Fruit fly (Drosophila melanogaster) whole organism, wandering third instar larva: Measurements from ENCODE around the gene CG42526.

Experiments
- Abd-B ChIP-seq: fragments of >200 bp; optimal IDR thresholded peaks from 2 replicates; lab custom pipeline; 2017; ENCODE audit warnings: missing biosample characterization, missing genetic modification characterization
- CG32264 ChIP-seq: fragments of 200-800 bp; sonication (Bioruptor generic); optimal IDR thresholded peaks from 2 replicates; lab custom pipeline; 2016; ENCODE audit warnings: missing biosample characterization, missing genetic modification characterization
- CrebA ChIP-seq: fragments of 200-800 bp; sonication (Bioruptor generic); optimal IDR thresholded peaks from 2 replicates; lab custom pipeline; 2016; ENCODE audit warnings: missing biosample characterization, mild to moderate bottlenecking, missing genetic modification characterization, borderline replicate concordance
- Dfd ChIP-seq: fragments of >200 bp; optimal IDR thresholded peaks from 2 replicates; lab custom pipeline; 2017; ENCODE audit warnings: missing biosample characterization, missing genetic modification characterization
- Dif ChIP-seq: fragments of 200-275, 200-300 bp; sonication (Bioruptor generic); optimal IDR thresholded peaks from 2 replicates; lab custom pipeline; 2018; ENCODE audit warnings: missing biosample characterization, missing genetic modification characterization; ENCODE audit not compliant: partially characterized antibody
- Hnf4 ChIP-seq: fragments of 200-800 bp; sonication (Bioruptor generic); optimal IDR thresholded peaks from 2 replicates; lab custom pipeline; 2016; ENCODE audit warnings: missing biosample characterization, mild to moderate bottlenecking, missing genetic modification characterization
- Hr78 ChIP-seq: fragments of >200 bp; optimal IDR thresholded peaks from 2 replicates; lab custom pipeline; 2017; ENCODE audit warnings: missing biosample characterization, missing genetic modification characterization
- Jra ChIP-seq: sonication (Bioruptor generic); optimal IDR thresholded peaks from 2 replicates; lab custom pipeline; 2016; ENCODE audit warnings: missing biosample characterization, missing genetic modification characterization
- Mio ChIP-seq: sonication (Bioruptor generic); optimal IDR thresholded peaks from 2 replicates; lab custom pipeline; 2016; ENCODE audit warnings: missing biosample characterization, missing genetic modification characterization
- Myc ChIP-seq: fragments of >200 bp; optimal IDR thresholded peaks from 2 replicates; lab custom pipeline; 2017
- N ChIP-seq: fragments of >200 bp; optimal IDR thresholded peaks from 2 replicates; lab custom pipeline; 2018; ENCODE audit warnings: missing biosample characterization, missing external identifiers, missing genetic modification characterization
- OdsH ChIP-seq: fragments of 200-800 bp; sonication (Bioruptor generic); optimal IDR thresholded peaks from 2 replicates; lab custom pipeline; 2016; ENCODE audit warnings: missing biosample characterization, mild to moderate bottlenecking, missing genetic modification characterization
- Rel ChIP-seq, 2 experiments: fragments of 200-800 bp; sonication (Bioruptor generic) in 1 of 2; optimal IDR thresholded peaks; 2 replicates in 1 of 2; 3 replicates in 1 of 2; lab custom pipeline; 2016 to 2019; ENCODE audit warnings: mild to moderate bottlenecking in 2 of 2, missing biosample characterization in 2 of 2, missing genetic modification characterization in 2 of 2, moderate library complexity in 1 of 2
- Sp1 ChIP-seq: fragments of 200-800 bp; sonication (Bioruptor generic); optimal IDR thresholded peaks from 3 replicates; lab custom pipeline; 2019; ENCODE audit warnings: missing biosample characterization, mild to moderate bottlenecking, missing genetic modification characterization, moderate library complexity
- Vsx2 ChIP-seq: fragments of 200-300, 225-300 bp; sonication (Bioruptor generic); optimal IDR thresholded peaks from 2 replicates; lab custom pipeline; 2018; ENCODE audit warnings: missing biosample characterization, missing genetic modification characterization; ENCODE audit not compliant: partially characterized antibody
- dl ChIP-seq, 2 experiments: fragments of 175-275, 200-275 bp in 1 of 2; fragments of 200-275 bp in 1 of 2; sonication (Bioruptor generic); optimal IDR thresholded peaks; lab custom pipeline; 2018; ENCODE audit warnings: mild to moderate bottlenecking in 2 of 2, missing biosample characterization in 2 of 2, missing genetic modification characterization in 2 of 2, moderate library complexity in 2 of 2; ENCODE audit not compliant: partially characterized antibody in 2 of 2, insufficient read depth in 1 of 2
- ey ChIP-seq: fragments of 200-800 bp; sonication (Bioruptor generic); optimal IDR thresholded peaks from 2 replicates; lab custom pipeline; 2016; ENCODE audit warnings: missing biosample characterization, missing genetic modification characterization
- foxo ChIP-seq, 2 experiments: fragments of 200-800 bp; sonication (Bioruptor generic); optimal IDR thresholded peaks; 2 replicates in 1 of 2; 3 replicates in 1 of 2; lab custom pipeline; 2016 to 2017; ENCODE audit warnings: missing biosample characterization in 2 of 2, missing genetic modification characterization in 2 of 2
- fru ChIP-seq: fragments of 200-800 bp; sonication (Bioruptor generic); optimal IDR thresholded peaks from 3 replicates; lab custom pipeline; 2016; ENCODE audit warnings: missing biosample characterization, mild to moderate bottlenecking, missing genetic modification characterization
- h ChIP-seq: fragments of 200-800 bp; sonication (Bioruptor generic); optimal IDR thresholded peaks from 3 replicates; lab custom pipeline; 2016; ENCODE audit warnings: missing biosample characterization, mild to moderate bottlenecking, missing genetic modification characterization
- pan ChIP-seq: fragments of >200 bp; optimal IDR thresholded peaks from 2 replicates; lab custom pipeline; 2017
- psq ChIP-seq: fragments of 200-800 bp; sonication (Bioruptor generic); optimal IDR thresholded peaks from 3 replicates; lab custom pipeline; 2017; ENCODE audit warnings: missing biosample characterization, mild to moderate bottlenecking, missing genetic modification characterization, moderate library complexity
- rgr ChIP-seq: fragments of 200-800 bp; sonication (Bioruptor generic); optimal IDR thresholded peaks from 3 replicates; lab custom pipeline; 2016; ENCODE audit warnings: missing biosample characterization, mild to moderate bottlenecking, missing genetic modification characterization
- sage ChIP-seq: fragments of 200-800 bp; sonication (Bioruptor generic); optimal IDR thresholded peaks from 2 replicates; lab custom pipeline; 2016; ENCODE audit warnings: missing biosample characterization, mild to moderate bottlenecking, missing genetic modification characterization
- sv ChIP-seq: fragments of 200-800 bp; sonication (Bioruptor generic); optimal IDR thresholded peaks from 3 replicates; lab custom pipeline; 2016; ENCODE audit warnings: missing biosample characterization, missing genetic modification characterization
- tai ChIP-seq: sonication (Bioruptor generic); optimal IDR thresholded peaks from 2 replicates; lab custom pipeline; 2016; ENCODE audit warnings: missing biosample characterization, missing genetic modification characterization
- usp ChIP-seq: fragments of >200 bp; optimal IDR thresholded peaks from 2 replicates; lab custom pipeline; 2017; ENCODE audit warnings: missing biosample characterization, missing genetic modification characterization
- woc ChIP-seq: sonication (Bioruptor generic); optimal IDR thresholded peaks from 2 replicates; lab custom pipeline; 2016; ENCODE audit warnings: missing biosample characterization, mild to moderate bottlenecking, missing genetic modification characterization

CG42526 gene

dm6 chr3L:9468261-9468890 lies 33.2 kb upstream of the CG42526 start:
- TF ChIP-seq CG32264 (GFP tag; lab: Kevin White, UChicago) (no peak), foxo (GFP tag; optimal IDR thresholded peaks at IDR 0.05; lab: Kevin White, UChicago) (peak in 1 of 2 experiments; percentile 6), tai (no peak), ey (GFP tag; lab: Kevin White, UChicago) (peak; percentile 30), sv (GFP tag; lab: Kevin White, UChicago) (no peak), N (GFP tag; lab: Kevin White, UChicago) (no peak), dl (GFP tag; optimal IDR thresholded peaks at IDR 0.05; lab: Kevin White, UChicago; ENCODE audit: insufficient read depth in 1 of 2, partially characterized antibody in 2 of 2) (no peak), Jra (GFP tag; lab: Kevin White, UChicago) (no peak), Abd-B (no peak), OdsH (GFP tag; lab: Kevin White, UChicago) (peak; percentile 18), rgr (GFP tag; lab: Kevin White, UChicago) (no peak), Mio (GFP tag; lab: Kevin White, UChicago) (no peak), psq (GFP tag; lab: Kevin White, UChicago) (peak; percentile 27)
- TF ChIP-seq, all 38 proteins: peak for 4

dm6 chr3L:9467763-9468206 lies 32.6 kb upstream of the CG42526 start:
- TF ChIP-seq usp (GFP tag; lab: Kevin White, UChicago) = no peak
- TF ChIP-seq foxo (GFP tag; optimal IDR thresholded peaks at IDR 0.05; lab: Kevin White, UChicago) = peak in 1 of 2 experiments; percentile 26
- TF ChIP-seq Rel (GFP tag; optimal IDR thresholded peaks at IDR 0.05; lab: Kevin White, UChicago) = peak; percentile 68
- TF ChIP-seq Rel (tag; optimal IDR thresholded peaks at IDR 0.05; lab: Kevin White, UChicago) = no peak
- peak; percentile 28 for TF ChIP-seq h (GFP tag; lab: Kevin White, UChicago)
- peak; percentile 60 for TF ChIP-seq psq (GFP tag; lab: Kevin White, UChicago)
- TF ChIP-seq Sp1 (GFP tag; lab: Kevin White, UChicago) = peak; percentile 58
- TF ChIP-seq pan (lab: Kevin White, UChicago) = no peak
- TF ChIP-seq dl (GFP tag; optimal IDR thresholded peaks at IDR 0.05; lab: Kevin White, UChicago; ENCODE audit: insufficient read depth in 1 of 2, partially characterized antibody in 2 of 2) = no peak
- no peak for TF ChIP-seq sage
- TF ChIP-seq, all 38 proteins: peak for 5

dm6 chr3L:9467267-9467666 lies 32.1 kb upstream of the CG42526 start:
- TF ChIP-seq Jra (GFP tag; lab: Kevin White, UChicago) = no peak
- no peak for TF ChIP-seq CG32264 (GFP tag; lab: Kevin White, UChicago)
- no peak for TF ChIP-seq CrebA (GFP tag; lab: Kevin White, UChicago)
- TF ChIP-seq Myc = no peak
- no peak for TF ChIP-seq Dfd (GFP tag; lab: Kevin White, UChicago)
- no peak for TF ChIP-seq Dif (GFP tag; lab: Kevin White, UChicago)
- TF ChIP-seq woc (GFP tag; lab: Kevin White, UChicago) = no peak
- no peak for TF ChIP-seq psq (GFP tag; lab: Kevin White, UChicago)
- TF ChIP-seq sage = no peak
- no peak for TF ChIP-seq usp (GFP tag; lab: Kevin White, UChicago)
- no peak for TF ChIP-seq h (GFP tag; lab: Kevin White, UChicago)
- no peak for TF ChIP-seq dl (GFP tag; optimal IDR thresholded peaks at IDR 0.05; lab: Kevin White, UChicago; ENCODE audit: insufficient read depth in 1 of 2, partially characterized antibody in 2 of 2)
- no peak for TF ChIP-seq pan (lab: Kevin White, UChicago)
- no peak for TF ChIP-seq Hnf4 (GFP tag; lab: Kevin White, UChicago)
- no peak for TF ChIP-seq tai
- TF ChIP-seq OdsH (GFP tag; lab: Kevin White, UChicago) = no peak

dm6 chr3L:9466595-9466994 lies 31.4 kb upstream of the CG42526 start:
- TF ChIP-seq Hr78 (GFP tag; lab: Kevin White, UChicago) (no peak), fru (GFP tag; lab: Kevin White, UChicago) (peak; percentile 18)

dm6 chr3L:9465652-9466244 lies 30.5 kb upstream of the CG42526 start:
- TF ChIP-seq Vsx2 (GFP tag; lab: Kevin White, UChicago) (no peak), h (GFP tag; lab: Kevin White, UChicago) (no peak), tai (no peak)
- TF ChIP-seq, all 38 proteins: peak for 0
